Worm (Caenorhabditis elegans): ENCODE results near the gene Y50E8A.6.

Gene Y50E8A.6

DNA sequence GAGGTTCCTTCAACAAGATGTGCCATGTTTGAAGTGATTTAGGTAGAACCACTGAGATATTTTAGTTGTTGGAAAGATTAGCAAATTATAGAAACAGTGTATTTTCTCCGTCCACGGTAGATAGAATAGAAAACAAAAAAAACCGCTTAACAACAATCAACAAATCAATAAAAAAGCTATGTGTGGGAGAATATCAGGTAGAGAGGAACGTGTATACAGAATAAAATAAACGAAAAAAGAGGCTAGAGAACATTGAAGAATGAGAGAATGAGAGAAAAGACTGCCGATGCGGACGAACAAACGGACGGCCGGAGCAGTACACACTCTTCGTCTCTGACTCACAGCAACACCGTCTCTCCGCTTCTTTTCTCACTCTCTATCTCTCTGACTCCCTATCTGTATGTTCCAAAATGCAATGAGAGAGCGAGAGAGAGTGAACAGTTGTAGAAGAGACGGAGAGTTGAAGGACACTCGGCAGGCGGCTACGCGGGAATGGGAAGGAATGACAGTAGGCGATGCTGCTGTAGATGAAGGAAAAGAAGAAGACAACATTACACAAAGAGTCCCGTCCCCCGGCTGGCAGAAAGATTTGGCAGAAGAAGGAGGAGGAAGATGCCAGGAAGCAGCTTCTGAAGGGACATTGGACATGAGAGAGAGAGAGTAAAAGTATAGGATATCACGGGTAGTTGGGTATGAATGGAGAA, 44.4 kb downstream of the Y50E8A.6 start, which contains the start of gene unc-112 (continued):
- TF ChIP-seq bed-2 (GFP tag; IDR thresholded peaks at IDR 0.05) (no peak), nfya-1 (tag; optimal IDR thresholded peaks at IDR 0.05; ENCODE audit: borderline replicate concordance, insufficient read depth) (no peak), efl-1 (GFP tag; optimal IDR thresholded peaks at IDR 0.05) (peak; percentile 15), B0261.1 (tag; optimal IDR thresholded peaks at IDR 0.05) (no peak), somi-1 (GFP tag; optimal IDR thresholded peaks at IDR 0.05) (peak; percentile 25), pbrm-1 (GFP tag; IDR thresholded peaks at IDR 0.05) (0 out of 2 replicates have a peak, but pooled peaks have one; percentile 24), zfh-2 (GFP tag; conservative IDR thresholded peaks at IDR 0.05) (peak; percentile 97), F49E8.2 (tag; optimal IDR thresholded peaks at IDR 0.05; ENCODE audit: insufficient read depth) (no peak), F33H1.4 (GFP tag; IDR thresholded peaks at IDR 0.05) (no peak), madf-8 (GFP tag; conservative IDR thresholded peaks at IDR 0.05) (no peak), athp-1 (tag; optimal IDR thresholded peaks at IDR 0.05) (no peak), let-607 (tag; optimal IDR thresholded peaks at IDR 0.05) (peak; percentile 25 to 29), lin-54 (GFP tag; optimal IDR thresholded peaks at IDR 0.05) (peak; percentile 31), him-1 (tag; optimal IDR thresholded peaks at IDR 0.05) (no peak), chd-7 (tag; optimal IDR thresholded peaks at IDR 0.05) (no peak), mcd-1 (GFP tag; IDR thresholded peaks at IDR 0.05) (peak; percentile 76), K12H6.12 (tag; optimal IDR thresholded peaks at IDR 0.05) (peak; percentile 84), ceh-79 (tag; optimal IDR thresholded peaks at IDR 0.05) (no peak), dox-1 (GFP tag; IDR thresholded peaks at IDR 0.05) (peak; percentile 90), attf-5 (GFP tag; optimal IDR thresholded peaks at IDR 0.05) (peak; percentile 80), ceh-58 (GFP tag; IDR thresholded peaks at IDR 0.05) (no peak), F22D6.2 (tag; optimal IDR thresholded peaks at IDR 0.05) (no peak), madf-6 (GFP tag; IDR thresholded peaks at IDR 0.05) (no peak), atf-7 (tag; optimal IDR thresholded peaks at IDR 0.05) (no peak), hrde-1 (tag; optimal IDR thresholded peaks at IDR 0.05; ENCODE audit: borderline replicate concordance) (no peak), repo-1 (tag; optimal IDR thresholded peaks at IDR 0.05) (no peak), F39B2.1 (GFP tag; IDR thresholded peaks at IDR 0.05) (no peak), snpc-1.1 (tag; optimal IDR thresholded peaks at IDR 0.05; ENCODE audit: insufficient read depth) (no peak), nhr-80 (tag; optimal IDR thresholded peaks at IDR 0.05) (peak; percentile 96), attf-3 (GFP tag; conservative IDR thresholded peaks at IDR 0.05) (no peak), F10E7.11 (tag; optimal IDR thresholded peaks at IDR 0.05) (no peak), sptf-2 (GFP tag; optimal IDR thresholded peaks at IDR 0.05) (no peak), cebp-1 (GFP tag; IDR thresholded peaks at IDR 0.05) (no peak), cebp-1 (tag; optimal IDR thresholded peaks at IDR 0.05) (peak; percentile 73), bed-1 (GFP tag; IDR thresholded peaks at IDR 0.05) (no peak), madf-10 (tag; optimal IDR thresholded peaks at IDR 0.05) (no peak), snpc-4 (GFP tag; optimal IDR thresholded peaks at IDR 0.05) (peak; percentile 46), snpc-4 (tag; optimal IDR thresholded peaks at IDR 0.05) (peak; percentile 31 to 76 (median 56)), tlf-1 (GFP tag; optimal IDR thresholded peaks at IDR 0.05) (no peak), F23B12.7 (tag; optimal IDR thresholded peaks at IDR 0.05; ENCODE audit: insufficient read depth) (peak; percentile 81), ekl-4 (GFP tag; IDR thresholded peaks at IDR 0.05) (no peak), B0019.2 (GFP tag; conservative IDR thresholded peaks at IDR 0.05) (no peak), sea-2 (GFP tag; IDR thresholded peaks at IDR 0.05) (no peak), rcor-1 (GFP tag; IDR thresholded peaks at IDR 0.05) (peak; percentile 37; the same call in 1 of the 2 replicates), lin-26 (GFP tag; IDR thresholded peaks at IDR 0.05) (no peak), K11D2.4 (GFP tag; IDR thresholded peaks at IDR 0.05) (0 out of 2 replicates have a peak, but pooled peaks have one; percentile 26), B0336.3 (GFP tag; IDR thresholded peaks at IDR 0.05) (peak; percentile 61; the same call in 1 of the 2 replicates)

All from whole organism, young adult.